Worm (Caenorhabditis elegans) whole organism, young adult: ENCODE data around the gene gos-28.

Experiments
- B0019.2 ChIP-seq: fragments of 200-800 bp; sonication (Bioruptor generic); conservative IDR thresholded peaks from 2 replicates; pipeline ENCODE4 v1.3.6; 2022; ENCODE audit warnings: missing genetic modification reagents, missing genetic modification characterization, missing compliant biosample characterization
- C17E4.6 ChIP-seq: fragments of 200-800 bp; sonication (Bioruptor generic); IDR thresholded peaks from 2 replicates; pipeline ENCODE4 v1.3.6; 2022; ENCODE audit warnings: missing genetic modification reagents, missing genetic modification characterization, missing compliant biosample characterization
- F10E7.11 ChIP-seq: sonication (generic microtip); optimal IDR thresholded peaks from 2 replicates; lab custom pipeline; 2017; ENCODE audit warnings: mild to moderate bottlenecking, missing genetic modification characterization, moderate library complexity, missing compliant biosample characterization
- F22D6.2 ChIP-seq: sonication (generic microtip); optimal IDR thresholded peaks from 2 replicates; lab custom pipeline; 2016; ENCODE audit warnings: mild to moderate bottlenecking, missing genetic modification characterization, missing compliant biosample characterization
- F23B12.7 ChIP-seq: sonication (generic microtip); optimal IDR thresholded peaks from 2 replicates; lab custom pipeline; 2017; ENCODE audit warnings: missing genetic modification characterization, mild to moderate bottlenecking, missing compliant biosample characterization, antibody characterized with exemption, moderate library complexity; ENCODE audit not compliant: insufficient read depth
- F33H1.4 ChIP-seq: fragments of 200-800 bp; sonication (Bioruptor generic); IDR thresholded peaks from 2 replicates; pipeline ENCODE4 v1.3.6; 2022; ENCODE audit warnings: missing genetic modification reagents, missing genetic modification characterization, missing compliant biosample characterization
- F52B5.7 ChIP-seq: sonication (generic microtip); optimal IDR thresholded peaks from 2 replicates; lab custom pipeline; 2016; ENCODE audit warnings: mild to moderate bottlenecking, missing genetic modification characterization, missing compliant biosample characterization
- K11D2.4 ChIP-seq: fragments of 200-800 bp; sonication (Bioruptor generic); IDR thresholded peaks from 2 replicates; pipeline ENCODE4 v1.3.6; 2022; ENCODE audit warnings: missing genetic modification reagents, missing genetic modification characterization, missing compliant biosample characterization
- T07F8.4 ChIP-seq: sonication (generic microtip); optimal IDR thresholded peaks from 2 replicates; lab custom pipeline; 2016; ENCODE audit warnings: mild to moderate bottlenecking, missing genetic modification characterization, moderate library complexity, missing compliant biosample characterization
- T26A5.8 ChIP-seq: sonication (generic microtip); optimal IDR thresholded peaks from 2 replicates; lab custom pipeline; 2016; ENCODE audit warnings: missing genetic modification characterization, missing compliant biosample characterization
- Y53G8AR.9 ChIP-seq: fragments of 200-800 bp; sonication (Bioruptor generic); conservative IDR thresholded peaks from 2 replicates; pipeline ENCODE4 v1.3.6; 2022; ENCODE audit warnings: missing genetic modification reagents, missing genetic modification characterization, missing compliant biosample characterization
- attf-5 ChIP-seq: fragments of 200-800 bp; sonication (Bioruptor generic); optimal IDR thresholded peaks from 2 replicates; lab custom pipeline; 2018; ENCODE audit warnings: mild to moderate bottlenecking, missing genetic modification characterization, missing compliant biosample characterization
- attf-6 ChIP-seq: fragments of 200-800 bp; sonication (Bioruptor generic); IDR thresholded peaks from 2 replicates; pipeline ENCODE4 v1.3.6; 2022; ENCODE audit warnings: missing genetic modification reagents, missing genetic modification characterization, missing compliant biosample characterization
- bed-1 ChIP-seq: fragments of 200-800 bp; sonication (Bioruptor generic); IDR thresholded peaks from 2 replicates; pipeline ENCODE4 v1.3.6; 2022; ENCODE audit warnings: missing genetic modification reagents, missing genetic modification characterization, missing compliant biosample characterization
- cebp-1 ChIP-seq, 2 experiments: fragments of 200-800 bp in 1 of 2; sonication (Bioruptor generic) in 1 of 2; sonication (generic microtip) in 1 of 2; IDR thresholded peaks in 1 of 2; optimal IDR thresholded peaks in 1 of 2; 2 replicates each; pipeline versions ENCODE4 v1.3.6 to Lab custom; 2017 to 2022; ENCODE audit warnings: missing compliant biosample characterization in 2 of 2, missing genetic modification characterization in 2 of 2, mild to moderate bottlenecking in 1 of 2, missing genetic modification reagents in 1 of 2, moderate library complexity in 1 of 2
- cebp-2 ChIP-seq: fragments of 200-800 bp; sonication (Bioruptor generic); IDR thresholded peaks from 2 replicates; pipeline ENCODE4 v1.3.6; 2022; ENCODE audit warnings: missing genetic modification characterization, missing compliant biosample characterization
- ceh-100 ChIP-seq: fragments of 200-800 bp; sonication (Bioruptor generic); IDR thresholded peaks from 2 replicates; pipeline ENCODE4 v1.3.6; 2022; ENCODE audit warnings: missing genetic modification reagents, missing genetic modification characterization, missing compliant biosample characterization
- ceh-27 ChIP-seq: fragments of 200-800 bp; sonication (Bioruptor generic); optimal IDR thresholded peaks from 2 replicates; lab custom pipeline; 2018; ENCODE audit warnings: mild to moderate bottlenecking, missing genetic modification characterization, moderate library complexity, missing compliant biosample characterization
- ceh-91 ChIP-seq: fragments of 200-800 bp; sonication (Bioruptor generic); IDR thresholded peaks from 2 replicates; pipeline ENCODE4 v1.3.6; 2022; ENCODE audit warnings: missing genetic modification reagents, missing genetic modification characterization, missing compliant biosample characterization
- dox-1 ChIP-seq: fragments of 200-800 bp; sonication (Bioruptor generic); IDR thresholded peaks from 2 replicates; pipeline ENCODE4 v1.3.6; 2022; ENCODE audit warnings: missing genetic modification reagents, missing genetic modification characterization, missing compliant biosample characterization
- gei-17 ChIP-seq: fragments of 200-800 bp; sonication (Bioruptor generic); optimal IDR thresholded peaks from 2 replicates; lab custom pipeline; 2018; ENCODE audit warnings: mild to moderate bottlenecking, missing genetic modification characterization, missing compliant biosample characterization
- him-1 ChIP-seq: sonication (generic microtip); optimal IDR thresholded peaks from 2 replicates; lab custom pipeline; 2016; ENCODE audit warnings: missing genotype, missing genetic modification reagents, missing genetic modification characterization, missing compliant biosample characterization
- hmg-1.2 ChIP-seq: fragments of 200-800 bp; sonication (Bioruptor generic); IDR thresholded peaks from 2 replicates; pipeline ENCODE4 v1.3.6; 2022; ENCODE audit warnings: missing genetic modification reagents, missing genetic modification characterization, missing compliant biosample characterization
- hsf-1 ChIP-seq: fragments of 200-800 bp; sonication (Bioruptor generic); IDR thresholded peaks from 2 replicates; pipeline ENCODE4 v1.3.6; 2022; ENCODE audit warnings: missing genetic modification reagents, missing genetic modification characterization, missing compliant biosample characterization
- lin-26 ChIP-seq: fragments of 200-800 bp; sonication (Bioruptor generic); IDR thresholded peaks from 2 replicates; pipeline ENCODE4 v1.3.6; 2022; ENCODE audit warnings: missing genetic modification reagents, missing genetic modification characterization, missing compliant biosample characterization
- lin-40 ChIP-seq: sonication (generic microtip); optimal IDR thresholded peaks from 2 replicates; lab custom pipeline; 2016; ENCODE audit warnings: missing genetic modification characterization, mild to moderate bottlenecking, missing compliant biosample characterization, missing genotype, missing genetic modification reagents
- madf-3 ChIP-seq: fragments of 200-800 bp; sonication (Bioruptor generic); IDR thresholded peaks from 2 replicates; pipeline ENCODE4 v1.3.6; 2022; ENCODE audit warnings: missing genetic modification reagents, missing genetic modification characterization, missing compliant biosample characterization
- madf-6 ChIP-seq: fragments of 200-800 bp; sonication (Bioruptor generic); IDR thresholded peaks from 2 replicates; pipeline ENCODE4 v1.3.6; 2022; ENCODE audit warnings: missing genetic modification reagents, missing genetic modification characterization, missing compliant biosample characterization
- madf-8 ChIP-seq: fragments of 200-800 bp; sonication (Bioruptor generic); conservative IDR thresholded peaks from 2 replicates; pipeline ENCODE4 v1.3.6; 2022; ENCODE audit warnings: missing genetic modification reagents, missing genetic modification characterization, missing compliant biosample characterization
- mcd-1 ChIP-seq: fragments of 200-800 bp; sonication (Bioruptor generic); IDR thresholded peaks from 2 replicates; pipeline ENCODE4 v1.3.6; 2022; ENCODE audit warnings: missing genetic modification reagents, missing genetic modification characterization, missing compliant biosample characterization
- mes-4 ChIP-seq: sonication (generic microtip); optimal IDR thresholded peaks from 2 replicates; lab custom pipeline; 2016; ENCODE audit warnings: missing genotype, missing genetic modification characterization, missing compliant biosample characterization
- mxl-1 ChIP-seq: sonication (generic microtip); optimal IDR thresholded peaks from 2 replicates; lab custom pipeline; 2016; ENCODE audit warnings: missing genetic modification characterization, missing compliant biosample characterization
- pha-4 ChIP-seq: fragments of 150-350 bp; sonication (generic microtip); optimal IDR thresholded peaks from 2 replicates; lab custom pipeline; 2014; ENCODE audit warnings: missing biosample characterization, missing genetic modification reagents, missing genetic modification characterization
- repo-1 ChIP-seq: sonication (generic microtip); optimal IDR thresholded peaks from 2 replicates; lab custom pipeline; 2017; ENCODE audit warnings: mild to moderate bottlenecking, missing genetic modification characterization, missing compliant biosample characterization
- snpc-1.3 ChIP-seq: sonication (generic microtip); optimal IDR thresholded peaks from 2 replicates; lab custom pipeline; 2017; ENCODE audit warnings: missing genetic modification characterization, mild to moderate bottlenecking, missing compliant biosample characterization, antibody characterized with exemption, moderate library complexity, missing genotype, missing genetic modification reagents; ENCODE audit not compliant: insufficient read depth
- sptf-2 ChIP-seq: fragments of 200-800 bp; sonication (Bioruptor generic); optimal IDR thresholded peaks from 2 replicates; lab custom pipeline; 2018; ENCODE audit warnings: mild to moderate bottlenecking, missing genetic modification characterization, missing compliant biosample characterization
- unc-130 ChIP-seq: sonication (generic microtip); optimal IDR thresholded peaks from 2 replicates; lab custom pipeline; 2016; ENCODE audit warnings: missing genetic modification reagents, missing genetic modification characterization, missing compliant biosample characterization
- unc-62 ChIP-seq: fragments of 150-350 bp; optimal IDR thresholded peaks from 2 replicates; lab custom pipeline; 2014; ENCODE audit warnings: missing biosample characterization, missing genetic modification reagents, missing genetic modification characterization
- zfh-2 ChIP-seq: fragments of 200-800 bp; sonication (Bioruptor generic); conservative IDR thresholded peaks from 2 replicates; pipeline ENCODE4 v1.3.6; 2022; ENCODE audit warnings: missing genetic modification reagents, missing genetic modification characterization, missing compliant biosample characterization
- zim-3 ChIP-seq: sonication (generic microtip); optimal IDR thresholded peaks from 2 replicates; lab custom pipeline; 2017; ENCODE audit warnings: mild to moderate bottlenecking, missing genetic modification characterization, moderate library complexity, missing compliant biosample characterization
- ztf-18 ChIP-seq: sonication (generic microtip); optimal IDR thresholded peaks from 2 replicates; lab custom pipeline; 2016; ENCODE audit warnings: missing genotype, mild to moderate bottlenecking, missing genetic modification characterization, missing compliant biosample characterization
- ztf-26 ChIP-seq: sonication (generic microtip); optimal IDR thresholded peaks from 2 replicates; lab custom pipeline; 2017; ENCODE audit warnings: missing genetic modification characterization, missing compliant biosample characterization

Gene gos-28

ce11 chrIII:7308600-7309109 is 40.3 kb downstream of the gos-28 start, which contains the start of gene acbp-4:
Gene acbp-4 (minus strand): TSS chrIII:7309109.
- TF ChIP-seq attf-6 (GFP tag; lab: Robert Waterston, UW) = 0 out of 2 replicates have a peak, but pooled peaks have one; percentile 14
- peak; percentile 97 for TF ChIP-seq him-1 (tag; lab: Kevin White, UChicago)
- TF ChIP-seq unc-130 (GFP tag; lab: Kevin White, UChicago) = no peak
- no peak for TF ChIP-seq snpc-1.3
- TF ChIP-seq lin-26 (GFP tag; lab: Robert Waterston, UW) = 0 out of 2 replicates have a peak, but pooled peaks have one; percentile 35
- peak; percentile 11 for TF ChIP-seq F52B5.7
- no peak for TF ChIP-seq attf-5
- no peak for TF ChIP-seq ceh-100 (GFP tag; lab: Robert Waterston, UW)
- TF ChIP-seq mcd-1 (GFP tag; lab: Robert Waterston, UW) = no peak
- TF ChIP-seq madf-6 (GFP tag; lab: Robert Waterston, UW) = peak; percentile 40; the same call in 1 of the 2 replicates
- TF ChIP-seq pha-4 (tag; lab: Kevin White, UChicago) = no peak
- peak; percentile 52; the same call in 1 of the 2 replicates for TF ChIP-seq hsf-1 (GFP tag; lab: Robert Waterston, UW)
- no peak for TF ChIP-seq cebp-1 (GFP tag; IDR thresholded peaks at IDR 0.05; lab: Robert Waterston, UW)
- TF ChIP-seq cebp-1 (tag; optimal IDR thresholded peaks at IDR 0.05; lab: Kevin White, UChicago) = no peak

- TF ChIP-seq F10E7.11 (tag; lab: Kevin White, UChicago) (no peak), B0019.2 (GFP tag; lab: Robert Waterston, UW) (no peak), zim-3 (no peak), T26A5.8 (tag; lab: Kevin White, UChicago) (no peak), zfh-2 (GFP tag; lab: Robert Waterston, UW) (no peak), T07F8.4 (tag; lab: Kevin White, UChicago) (no peak), madf-8 (GFP tag; lab: Robert Waterston, UW) (no peak), madf-3 (no peak), unc-130 (GFP tag; lab: Kevin White, UChicago) (no peak), bed-1 (no peak), cebp-2 (GFP tag; lab: Robert Waterston, UW) (no peak), pha-4 (tag; lab: Kevin White, UChicago) (no peak), dox-1 (GFP tag; lab: Robert Waterston, UW) (no peak), ztf-18 (tag; lab: Kevin White, UChicago) (no peak), Y53G8AR.9 (GFP tag; lab: Robert Waterston, UW) (no peak), F22D6.2 (tag; lab: Kevin White, UChicago) (no peak)
These were observed 43.4 kb downstream of the gos-28 start for ce11 chrIII:7305649-7305977.

ce11 chrIII:7304961-7305648 is 43.9 kb downstream of the gos-28 start:
- peak; percentile 47; the same call in 1 of the 2 replicates for TF ChIP-seq K11D2.4 (GFP tag; lab: Robert Waterston, UW)
- peak; percentile 14 for TF ChIP-seq lin-40 (tag; lab: Kevin White, UChicago)
- TF ChIP-seq mes-4 (tag; lab: Kevin White, UChicago) = no peak
- peak; percentile 74 for TF ChIP-seq ztf-26 (tag; lab: Kevin White, UChicago)

- TF ChIP-seq C17E4.6 (GFP tag; lab: Robert Waterston, UW) (no peak), ceh-100 (GFP tag; lab: Robert Waterston, UW) (no peak), Y53G8AR.9 (GFP tag; lab: Robert Waterston, UW) (no peak), K11D2.4 (GFP tag; lab: Robert Waterston, UW) (no peak), unc-130 (GFP tag; lab: Kevin White, UChicago) (no peak), ceh-91 (GFP tag; lab: Robert Waterston, UW) (no peak), mxl-1 (no peak), hmg-1.2 (no peak), mcd-1 (GFP tag; lab: Robert Waterston, UW) (no peak), him-1 (tag; lab: Kevin White, UChicago) (no peak), F33H1.4 (GFP tag; lab: Robert Waterston, UW) (no peak), F23B12.7 (no peak), unc-62 (no peak), gei-17 (GFP tag; lab: Kevin White, UChicago) (no peak), attf-5 (no peak), repo-1 (tag; lab: Kevin White, UChicago) (no peak), ceh-27 (GFP tag; lab: Kevin White, UChicago) (no peak), sptf-2 (no peak)
- TF ChIP-seq, all 124 proteins: peak for 0
These were observed 47.3 kb downstream of the gos-28 start for ce11 chrIII:7301668-7302067.
